Worm (Caenorhabditis elegans): ENCODE data around the gene T01G1.2.

T01G1.2 gene

ce11 chrIV:11313880-11314279 is 40.3 kb upstream of the T01G1.2 start, which contains the start of gene dnj-2:
Gene dnj-2 (minus strand): TSS chrIV:11313980.
- TF ChIP-seq ceh-36 (tag; optimal IDR thresholded peaks at IDR 0.05) (no peak), tbx-37 (GFP tag; conservative IDR thresholded peaks at IDR 0.05) (no peak), ama-1 (optimal IDR thresholded peaks at IDR 0.05) (no peak), hnd-1 (tag; optimal IDR thresholded peaks at IDR 0.05) (no peak), tbx-11 (GFP tag; IDR thresholded peaks at IDR 0.05) (no peak)

- TF ChIP-seq scrt-1 (GFP tag; IDR thresholded peaks at IDR 0.05), result no peak
- TF ChIP-seq ceh-13 (GFP tag; optimal IDR thresholded peaks at IDR 0.05), result no peak
- TF ChIP-seq hnd-1 (tag; optimal IDR thresholded peaks at IDR 0.05), result no peak
- no peak for TF ChIP-seq aly-1 (tag; optimal IDR thresholded peaks at IDR 0.05)
- TF ChIP-seq tbx-37 (GFP tag; conservative IDR thresholded peaks at IDR 0.05), result peak; percentile 71
Observed at ce11 chrIV:11314885-11315284, 39.3 kb upstream of the T01G1.2 start, which contains the start of the genes B0035.3, B0035.22 and pfd-4. Gene B0035.3 (minus strand): TSS chrIV:11314998. Gene B0035.22 (plus strand): TSS chrIV:11315153. Gene pfd-4 (plus strand): TSS chrIV:11315207.

DNA sequence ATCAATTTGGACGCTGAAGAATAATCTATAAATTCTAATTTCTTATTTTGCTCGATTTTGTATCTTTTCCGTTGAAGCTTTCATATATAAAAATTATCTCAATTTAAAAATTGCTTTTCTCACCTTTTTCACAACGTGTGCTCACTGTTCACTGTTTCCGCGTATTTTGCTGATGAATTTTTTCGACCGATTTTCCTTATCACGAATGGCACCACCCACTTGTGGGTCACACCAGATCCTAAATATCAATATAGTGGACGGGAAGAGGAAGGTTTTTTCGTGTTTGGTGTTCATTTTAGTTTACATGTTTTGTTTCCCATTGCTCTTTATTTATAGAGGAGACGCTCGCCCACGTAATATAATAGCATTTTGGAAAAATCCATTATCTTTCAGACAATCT is 38.5 kb upstream of the T01G1.2 start:
- TF ChIP-seq hmbx-1 (tag; optimal IDR thresholded peaks at IDR 0.05) (no peak), ets-7 (tag; optimal IDR thresholded peaks at IDR 0.05) (no peak), tbx-37 (GFP tag; conservative IDR thresholded peaks at IDR 0.05) (no peak), pes-1 (GFP tag; IDR thresholded peaks at IDR 0.05) (no peak)

DNA sequence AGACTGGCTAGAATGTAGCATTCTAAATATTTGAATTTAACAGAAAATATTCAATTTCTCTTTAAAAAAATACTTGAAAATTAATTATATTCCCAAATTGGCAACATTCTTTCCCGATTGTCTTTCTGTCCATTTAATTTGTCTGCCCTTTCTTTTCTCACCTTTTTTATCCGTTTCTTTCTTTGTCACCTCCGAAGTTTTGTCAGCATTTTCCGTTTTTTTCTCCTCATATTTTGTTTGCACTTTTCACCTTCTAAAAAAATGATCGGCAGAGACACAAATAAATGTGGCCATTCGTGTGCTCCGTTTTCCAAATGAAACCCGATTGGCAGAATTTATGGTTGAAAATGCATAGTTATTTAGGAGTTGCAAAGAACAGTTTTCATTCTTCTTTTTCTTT is 38.1 kb upstream of the T01G1.2 start:
- TF ChIP-seq hmg-4 (GFP tag; optimal IDR thresholded peaks at IDR 0.05) (no peak), ama-1 (optimal IDR thresholded peaks at IDR 0.05) (no peak), tbx-11 (GFP tag; IDR thresholded peaks at IDR 0.05) (no peak), F13C5.2 (tag; optimal IDR thresholded peaks at IDR 0.05) (no peak), pes-1 (GFP tag; IDR thresholded peaks at IDR 0.05) (no peak), tbx-37 (GFP tag; conservative IDR thresholded peaks at IDR 0.05) (no peak), flt-1 (GFP tag; IDR thresholded peaks at IDR 0.05) (no peak), ceh-36 (tag; optimal IDR thresholded peaks at IDR 0.05) (no peak), hnd-1 (tag; optimal IDR thresholded peaks at IDR 0.05) (no peak), sea-1 (GFP tag; conservative IDR thresholded peaks at IDR 0.05) (no peak), tra-4 (tag; optimal IDR thresholded peaks at IDR 0.05) (no peak), scrt-1 (GFP tag; IDR thresholded peaks at IDR 0.05) (no peak), ets-7 (tag; optimal IDR thresholded peaks at IDR 0.05) (no peak), hmbx-1 (tag; optimal IDR thresholded peaks at IDR 0.05) (no peak), ceh-13 (GFP tag; optimal IDR thresholded peaks at IDR 0.05) (no peak)

ce11 chrIV:11316640-11317039 is 37.6 kb upstream of the T01G1.2 start:
- TF ChIP-seq ceh-36 (tag; optimal IDR thresholded peaks at IDR 0.05), result no peak
- no peak for TF ChIP-seq ets-7 (tag; optimal IDR thresholded peaks at IDR 0.05)
- TF ChIP-seq tra-4 (tag; optimal IDR thresholded peaks at IDR 0.05), result no peak
- no peak for TF ChIP-seq hmg-4 (GFP tag; optimal IDR thresholded peaks at IDR 0.05)
- no peak for TF ChIP-seq tbx-11 (GFP tag; IDR thresholded peaks at IDR 0.05)
- TF ChIP-seq ceh-13 (GFP tag; optimal IDR thresholded peaks at IDR 0.05), result no peak
- no peak for TF ChIP-seq pes-1 (GFP tag; IDR thresholded peaks at IDR 0.05)

DNA sequence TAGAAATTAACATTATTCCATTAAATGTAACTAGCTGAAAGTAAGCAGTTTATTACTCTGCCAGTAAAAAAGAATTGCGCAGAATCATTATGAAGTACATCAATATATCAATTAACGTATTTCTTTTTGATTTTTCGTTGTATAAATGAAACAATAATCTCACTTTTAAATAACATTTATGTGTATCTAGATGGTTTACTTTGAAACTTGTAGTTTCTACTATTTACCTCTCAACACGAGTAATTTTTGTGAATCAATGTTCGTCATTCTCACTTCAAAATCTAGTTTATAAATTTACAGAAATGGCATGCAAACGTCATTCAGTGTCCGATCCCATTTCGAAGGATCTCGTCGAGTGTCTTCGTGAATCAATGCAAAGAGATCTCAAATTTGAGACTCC is 37.1 kb upstream of the T01G1.2 start, which contains the start of gene gspd-1:
Gene gspd-1 (plus strand): TSS at position 301 of the 400 bp plus-strand sequence.
- TF ChIP-seq hnd-1 (tag; optimal IDR thresholded peaks at IDR 0.05), result no peak
- no peak for TF ChIP-seq hmbx-1 (tag; optimal IDR thresholded peaks at IDR 0.05)
- TF ChIP-seq ama-1 (optimal IDR thresholded peaks at IDR 0.05), result no peak
- no peak for TF ChIP-seq tbx-37 (GFP tag; conservative IDR thresholded peaks at IDR 0.05)
- no peak for TF ChIP-seq hmg-4 (GFP tag; optimal IDR thresholded peaks at IDR 0.05)
- no peak for TF ChIP-seq flt-1 (GFP tag; IDR thresholded peaks at IDR 0.05)

DNA sequence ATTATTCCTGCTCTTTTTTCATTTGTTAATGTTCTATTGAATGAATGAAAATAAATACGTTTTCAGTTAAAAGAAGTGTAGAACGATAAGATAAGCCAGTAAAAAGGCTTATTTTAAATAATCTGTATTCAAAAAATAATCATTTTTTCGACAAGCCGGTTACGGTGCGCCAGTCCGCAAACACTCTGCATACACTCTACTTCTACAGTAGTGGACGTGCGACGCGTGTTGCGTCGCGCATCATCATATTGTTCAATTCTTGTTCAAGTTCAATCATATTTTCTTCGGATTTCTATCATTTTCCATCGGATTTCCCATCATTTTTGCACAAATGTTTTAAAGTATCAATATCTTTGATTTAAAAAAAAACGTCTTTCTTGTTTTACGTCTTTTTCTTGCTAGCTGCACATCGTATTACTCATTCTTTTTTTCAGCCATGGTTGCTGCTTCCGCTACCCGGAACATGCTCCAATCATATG is 34.3 kb upstream of the T01G1.2 start, which contains the start of gene B0035.18:
Gene B0035.18 (plus strand): TSS at position 429 of the 479 bp plus-strand sequence.
- no peak for TF ChIP-seq tbx-37 (GFP tag; conservative IDR thresholded peaks at IDR 0.05)
- TF ChIP-seq hnd-1 (tag; optimal IDR thresholded peaks at IDR 0.05), result no peak
- no peak for TF ChIP-seq aly-1 (tag; optimal IDR thresholded peaks at IDR 0.05)
- no peak for TF ChIP-seq ets-7 (tag; optimal IDR thresholded peaks at IDR 0.05)
- TF ChIP-seq pes-1 (GFP tag; IDR thresholded peaks at IDR 0.05), result no peak
- TF ChIP-seq hmg-4 (GFP tag; optimal IDR thresholded peaks at IDR 0.05), result no peak
- no peak for TF ChIP-seq hmbx-1 (tag; optimal IDR thresholded peaks at IDR 0.05)
- no peak for TF ChIP-seq ceh-36 (tag; optimal IDR thresholded peaks at IDR 0.05)
- no peak for TF ChIP-seq sea-1 (GFP tag; conservative IDR thresholded peaks at IDR 0.05)
- TF ChIP-seq scrt-1 (GFP tag; IDR thresholded peaks at IDR 0.05), result no peak
- no peak for TF ChIP-seq flt-1 (GFP tag; IDR thresholded peaks at IDR 0.05)
- no peak for TF ChIP-seq B0310.2 (tag; optimal IDR thresholded peaks at IDR 0.05)
- no peak for TF ChIP-seq tbx-11 (GFP tag; IDR thresholded peaks at IDR 0.05)
- TF ChIP-seq ama-1 (optimal IDR thresholded peaks at IDR 0.05), result no peak
- no peak for TF ChIP-seq ceh-13 (GFP tag; optimal IDR thresholded peaks at IDR 0.05)

ce11 chrIV:11320500-11320899 is 33.7 kb upstream of the T01G1.2 start, which contains the start of gene edg-1:
Gene edg-1 (plus strand): TSS chrIV:11320800.
- no peak for TF ChIP-seq ets-7 (tag; optimal IDR thresholded peaks at IDR 0.05)
- TF ChIP-seq aly-1 (tag; optimal IDR thresholded peaks at IDR 0.05), result no peak
- TF ChIP-seq B0310.2 (tag; optimal IDR thresholded peaks at IDR 0.05), result no peak

DNA sequence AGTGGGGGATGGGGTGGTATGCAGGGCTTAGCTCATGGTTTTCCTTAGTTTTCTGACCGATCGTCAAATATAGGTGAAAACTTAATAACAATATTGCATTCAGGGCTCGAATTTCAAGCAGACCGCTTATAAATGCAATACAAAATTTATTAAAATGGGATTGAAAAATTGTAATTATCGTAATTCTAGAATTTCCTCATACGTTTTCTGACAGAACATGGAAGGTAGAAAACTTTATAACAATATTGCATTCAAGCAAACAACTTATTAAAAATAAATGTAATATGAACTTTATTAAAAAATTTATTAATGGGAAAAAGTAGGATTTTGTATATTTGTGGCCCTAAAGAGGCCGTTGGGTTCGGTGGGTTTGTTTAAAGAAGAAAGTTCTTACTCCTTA is 30.5 kb upstream of the T01G1.2 start:
- TF ChIP-seq scrt-1 (GFP tag; IDR thresholded peaks at IDR 0.05) (no peak), hmg-4 (GFP tag; optimal IDR thresholded peaks at IDR 0.05) (no peak), pes-1 (GFP tag; IDR thresholded peaks at IDR 0.05) (peak; percentile 42; the same call in 1 of the 2 replicates)
